ENCODE assay signal across 4 fruit fly cellular contexts in genomic region chrX:5063540-5064308, dm6.
A peak's percentile ranks its signal among the peaks of the same experiment; 100 is the strongest.
TF ChIP-seq lines count a peak whose summit lies in the region.

No protein-coding gene starts in this region.

- TF ChIP-seq CTCF in S2 (optimal IDR thresholded peaks at IDR 0.05; lab: Kevin White, UChicago) = peak; percentile 64 to 75
- peak; percentile 88 for TF ChIP-seq CTCF in whole organism, embryonic (GFP tag; optimal IDR thresholded peaks at IDR 0.05; lab: Kevin White, UChicago)

TF ChIP-seq in whole organism, adult, 20 proteins besides CTCF, POLR2A, EP300 and RAD21:
- TF ChIP-seq pad (GFP tag; optimal IDR thresholded peaks at IDR 0.05; lab: Kevin White, UChicago) = peak; percentile 65
- TF ChIP-seq CG11617 (GFP tag; optimal IDR thresholded peaks at IDR 0.05; lab: Kevin White, UChicago) = no peak
- peak; percentile 97 for TF ChIP-seq ovo (GFP tag; optimal IDR thresholded peaks at IDR 0.05; lab: Kevin White, UChicago)
- TF ChIP-seq bab1 (GFP tag; optimal IDR thresholded peaks at IDR 0.05; lab: Kevin White, UChicago) = peak; percentile 5
- TF ChIP-seq CG14711 (tag; optimal IDR thresholded peaks at IDR 0.05; lab: Kevin White, UChicago) = peak; percentile 84

TF ChIP-seq in whole organism, embryonic, 481 proteins besides CTCF, POLR2A, EP300 and RAD21:
- TF ChIP-seq cg (GFP tag; optimal IDR thresholded peaks at IDR 0.05; lab: Kevin White, UChicago) (peak; percentile 34), chinmo (GFP tag; IDR thresholded peaks at IDR 0.05; lab: Robert Waterston, UW; ENCODE audit: partially characterized antibody) (0 out of 4 replicates have a peak, but pooled peaks have one; percentile 10), CG7745 (tag; optimal IDR thresholded peaks at IDR 0.05; lab: Kevin White, UChicago) (no peak), CG31441 (GFP tag; IDR thresholded peaks at IDR 0.05; lab: Robert Waterston, UW) (no peak), Myb (GFP tag; optimal IDR thresholded peaks at IDR 0.05; lab: Kevin White, UChicago) (peak; percentile 14), sens (GFP tag; lab: Kevin White, UChicago) (peak; percentile 31), CG7963 (GFP tag; IDR thresholded peaks at IDR 0.05; lab: Robert Waterston, UW; ENCODE audit: partially characterized antibody) (no peak)

TF ChIP-seq in whole organism, wandering third instar larva, 38 proteins besides CTCF, POLR2A, EP300 and RAD21:
- TF ChIP-seq fru (GFP tag; optimal IDR thresholded peaks at IDR 0.05; lab: Kevin White, UChicago) = peak; percentile 75
- TF ChIP-seq ey (GFP tag; optimal IDR thresholded peaks at IDR 0.05; lab: Kevin White, UChicago) = no peak
